Fruit fly (Drosophila melanogaster) whole organism, pupa: Measurements from ENCODE around the gene CG13482.

Experiments used
- CG17806 ChIP-seq: fragments of 200-800 bp; sonication (Bioruptor generic); optimal IDR thresholded peaks from 2 replicates; lab custom pipeline; 2018; ENCODE audit warnings: missing biosample characterization, mild to moderate bottlenecking, missing genetic modification characterization, moderate library complexity
- CG8301 ChIP-seq: fragments of 200-800 bp; sonication (Bioruptor generic); optimal IDR thresholded peaks from 2 replicates; lab custom pipeline; 2018; ENCODE audit warnings: missing biosample characterization, mild to moderate bottlenecking, missing genetic modification characterization
- EcR ChIP-seq: fragments of 200-800 bp; sonication (Bioruptor generic); optimal IDR thresholded peaks from 3 replicates; lab custom pipeline; 2019; ENCODE audit warnings: missing biosample characterization, missing genetic modification characterization, mild to moderate bottlenecking, moderate library complexity, missing genetic modification reagents
- Pif1A ChIP-seq: fragments of 200-800 bp; sonication (Bioruptor generic); optimal IDR thresholded peaks from 3 replicates; lab custom pipeline; 2016; ENCODE audit warnings: missing biosample characterization, missing genetic modification characterization
- gl ChIP-seq: fragments of 200-800 bp; sonication (Bioruptor generic); optimal IDR thresholded peaks from 2 replicates; lab custom pipeline; 2018; ENCODE audit warnings: missing biosample characterization, mild to moderate bottlenecking, missing genetic modification characterization

dm6 chr3L:14328437-14328836 is 709 bp upstream of the CG13482 start:
- no peak for TF ChIP-seq gl
- no peak for TF ChIP-seq EcR (GFP tag; lab: Kevin White, UChicago)
- no peak for TF ChIP-seq Pif1A (GFP tag; lab: Kevin White, UChicago)
- no peak for TF ChIP-seq CG17806 (tag; lab: Kevin White, UChicago)
- no peak for TF ChIP-seq CG8301 (tag; lab: Kevin White, UChicago)
